Fruit fly (Drosophila melanogaster) whole organism, embryonic: ENCODE measurements around the gene CG42449.

Experiments used
- B-H1 ChIP-seq: fragments of 200-800 bp; sonication (Bioruptor generic); IDR thresholded peaks from 3 replicates; pipeline ENCODE4 v1.3.6; 2022; ENCODE audit warnings: missing biosample characterization, missing genetic modification characterization
- Bgb ChIP-seq: fragments of 200-800 bp; sonication (Bioruptor generic); IDR thresholded peaks from 2 replicates; pipeline ENCODE4 v1.3.6; 2022; ENCODE audit warnings: missing biosample characterization, missing genetic modification characterization; ENCODE audit not compliant: partially characterized antibody
- CG10565 ChIP-seq: fragments of 200-800 bp; sonication (Bioruptor generic); optimal IDR thresholded peaks from 3 replicates; lab custom pipeline; 2016; ENCODE audit warnings: missing biosample characterization, mild to moderate bottlenecking, missing genetic modification characterization
- CG11085 ChIP-seq: fragments of 200-800 bp; sonication (Bioruptor generic); IDR thresholded peaks from 2 replicates; pipeline ENCODE4 v1.3.6; 2022; ENCODE audit warnings: missing biosample characterization, missing genetic modification characterization
- CG11456 ChIP-seq: fragments of 200-800 bp; sonication (Bioruptor generic); IDR thresholded peaks from 3 replicates; pipeline ENCODE4 v1.3.6; 2022; ENCODE audit warnings: missing biosample characterization, missing genetic modification characterization
- CG12769 ChIP-seq: fragments of 200-800 bp; sonication (Bioruptor generic); optimal IDR thresholded peaks from 2 replicates; lab custom pipeline; 2019; ENCODE audit warnings: missing biosample characterization, mild to moderate bottlenecking, missing genetic modification characterization, moderate library complexity
- CG16813 ChIP-seq: fragments of 200-800 bp; sonication (Bioruptor generic); IDR thresholded peaks from 3 replicates; pipeline ENCODE4 v1.3.6; 2022; ENCODE audit warnings: missing biosample characterization, missing genetic modification characterization; ENCODE audit not compliant: partially characterized antibody
- CG17359 ChIP-seq: fragments of 200-800 bp; sonication (Bioruptor generic); optimal IDR thresholded peaks from 3 replicates; lab custom pipeline; 2018; ENCODE audit warnings: missing biosample characterization, mild to moderate bottlenecking, missing genetic modification characterization, moderate library complexity
- CG18011 ChIP-seq: fragments of 200-800 bp; sonication (Bioruptor generic); optimal IDR thresholded peaks from 2 replicates; lab custom pipeline; 2017; ENCODE audit warnings: missing biosample characterization, missing genetic modification characterization, mild to moderate bottlenecking, moderate library complexity, missing genotype
- CG18599 ChIP-seq: fragments of 200-800 bp; sonication (Bioruptor generic); optimal IDR thresholded peaks from 3 replicates; lab custom pipeline; 2017; ENCODE audit warnings: missing biosample characterization, missing genetic modification characterization, mild to moderate bottlenecking, moderate library complexity, missing genetic modification reagents
- CG2712 ChIP-seq: fragments of 200-800 bp; optimal IDR thresholded peaks from 3 replicates; lab custom pipeline; 2019; ENCODE audit warnings: missing biosample characterization, mild to moderate bottlenecking, missing genetic modification characterization, moderate library complexity
- CG31224 ChIP-seq: fragments of 200-800 bp; sonication (Bioruptor generic); IDR thresholded peaks from 2 replicates; pipeline ENCODE4 v1.3.6; 2022; ENCODE audit warnings: missing biosample characterization, missing genetic modification characterization
- CG4360 ChIP-seq: fragments of 200-800 bp; sonication (Bioruptor generic); IDR thresholded peaks from 2 replicates; pipeline ENCODE4 v1.3.6; 2022; ENCODE audit warnings: missing biosample characterization, missing genetic modification characterization
- CG43689 ChIP-seq: fragments of 200-800 bp; sonication (Bioruptor generic); IDR thresholded peaks from 2 replicates; pipeline ENCODE4 v1.3.6; 2022; ENCODE audit warnings: missing biosample characterization, missing genetic modification characterization
- CG6654 ChIP-seq: fragments of 200-800 bp; sonication (Bioruptor generic); optimal IDR thresholded peaks from 2 replicates; lab custom pipeline; 2017; ENCODE audit warnings: missing biosample characterization, mild to moderate bottlenecking, missing genetic modification characterization
- CG6813 ChIP-seq: fragments of 200-800 bp; sonication (Bioruptor generic); optimal IDR thresholded peaks from 2 replicates; lab custom pipeline; 2017; ENCODE audit warnings: missing biosample characterization, missing genetic modification characterization, mild to moderate bottlenecking, moderate library complexity, missing genetic modification reagents
- CG8281 ChIP-seq: fragments of 200-800 bp; sonication (Bioruptor generic); optimal IDR thresholded peaks from 2 replicates; lab custom pipeline; 2018; ENCODE audit warnings: missing biosample characterization, mild to moderate bottlenecking, missing genetic modification characterization, moderate library complexity
- CG9609 ChIP-seq: fragments of 200-800 bp; sonication (Bioruptor generic); optimal IDR thresholded peaks from 3 replicates; lab custom pipeline; 2016; ENCODE audit warnings: missing biosample characterization, missing genetic modification characterization
- CG9797 ChIP-seq: fragments of 200-800 bp; sonication (Bioruptor generic); optimal IDR thresholded peaks from 3 replicates; lab custom pipeline; 2018; ENCODE audit warnings: missing biosample characterization, mild to moderate bottlenecking, missing genetic modification characterization
- CG9817 ChIP-seq: fragments of 200-800 bp; sonication (Bioruptor generic); optimal IDR thresholded peaks from 2 replicates; lab custom pipeline; 2018; ENCODE audit warnings: missing biosample characterization, mild to moderate bottlenecking, missing genetic modification characterization, moderate library complexity
- Dek ChIP-seq: fragments of 200-800 bp; sonication (Bioruptor generic); optimal IDR thresholded peaks from 3 replicates; lab custom pipeline; 2019; ENCODE audit warnings: missing biosample characterization, mild to moderate bottlenecking, missing genetic modification characterization, moderate library complexity
- Dip3 ChIP-seq: fragments of 200-800 bp; sonication (Bioruptor generic); optimal IDR thresholded peaks from 3 replicates; lab custom pipeline; 2016; ENCODE audit warnings: missing biosample characterization, missing genetic modification characterization
- GATAe ChIP-seq: fragments of 200-800 bp; sonication (Bioruptor generic); conservative IDR thresholded peaks from 2 replicates; pipeline ENCODE4 v1.3.6; 2022; ENCODE audit warnings: missing biosample characterization, missing genetic modification characterization
- Med ChIP-seq: fragments of 200-800 bp; sonication (Bioruptor generic); peaks from one replicate; lab custom pipeline; 2016; ENCODE audit warnings: missing biosample characterization, missing genetic modification characterization, mild to moderate bottlenecking, inconsistent platforms, moderate library complexity
- Nf-YC ChIP-seq: fragments of 200-800 bp; optimal IDR thresholded peaks from 3 replicates; lab custom pipeline; 2019; ENCODE audit warnings: missing biosample characterization, mild to moderate bottlenecking, missing genetic modification characterization, moderate library complexity
- Ravus ChIP-seq: fragments of 200-800 bp; sonication (Bioruptor generic); IDR thresholded peaks from 2 replicates; pipeline ENCODE4 v1.3.6; 2022; ENCODE audit warnings: missing biosample characterization, missing genetic modification characterization
- Taf1 ChIP-seq: fragments of 200-800 bp; sonication (Bioruptor generic); IDR thresholded peaks from 2 replicates; pipeline ENCODE4 v1.3.6; 2022; ENCODE audit warnings: missing biosample characterization, missing genetic modification characterization
- YL-1 ChIP-seq: fragments of 200-800 bp; sonication (Bioruptor generic); optimal IDR thresholded peaks from 3 replicates; lab custom pipeline; 2017; ENCODE audit warnings: missing biosample characterization, mild to moderate bottlenecking, missing genetic modification characterization
- ab ChIP-seq: fragments of 200-800 bp; sonication (Bioruptor generic); optimal IDR thresholded peaks from 2 replicates; lab custom pipeline; 2016; ENCODE audit warnings: missing biosample characterization, missing genetic modification characterization
- ap ChIP-seq: fragments of 200-800 bp; sonication (Bioruptor generic); IDR thresholded peaks from 2 replicates; pipeline ENCODE4 v1.3.6; 2022; ENCODE audit warnings: missing biosample characterization, missing genetic modification characterization
- ase ChIP-seq: fragments of 200-800 bp; sonication (Bioruptor generic); IDR thresholded peaks from 3 replicates; pipeline ENCODE4 v1.3.6; 2022; ENCODE audit warnings: missing biosample characterization, missing genetic modification characterization
- ash1 ChIP-seq: fragments of 200-800 bp; sonication (Bioruptor generic); optimal IDR thresholded peaks from 2 replicates; lab custom pipeline; 2018; ENCODE audit warnings: missing biosample characterization, mild to moderate bottlenecking, missing genetic modification characterization
- bowl ChIP-seq: fragments of 200-800 bp; sonication (Bioruptor generic); IDR thresholded peaks from 2 replicates; pipeline ENCODE4 v1.3.6; 2022; ENCODE audit warnings: missing biosample characterization, missing genetic modification characterization
- caup ChIP-seq: fragments of 200-800 bp; sonication (Bioruptor generic); optimal IDR thresholded peaks from 3 replicates; lab custom pipeline; 2017; ENCODE audit warnings: missing biosample characterization, mild to moderate bottlenecking, missing genetic modification characterization, moderate library complexity; ENCODE audit not compliant: severe bottlenecking
- crol ChIP-seq: fragments of 200-800 bp; sonication (Bioruptor generic); IDR thresholded peaks from 2 replicates; pipeline ENCODE4 v1.3.6; 2022; ENCODE audit warnings: missing biosample characterization, missing genetic modification characterization
- fru ChIP-seq: fragments of >200 bp; optimal IDR thresholded peaks from 2 replicates; lab custom pipeline; 2017
- gt ChIP-seq: fragments of 200-800 bp; sonication (Bioruptor generic); IDR thresholded peaks from 2 replicates; pipeline ENCODE4 v1.3.6; 2022; ENCODE audit warnings: missing biosample characterization, missing genetic modification characterization
- her ChIP-seq: fragments of 200-800 bp; sonication (Bioruptor generic); optimal IDR thresholded peaks from 2 replicates; lab custom pipeline; 2016; ENCODE audit warnings: missing biosample characterization, missing genetic modification characterization
- insv ChIP-seq, 2 experiments: fragments of 200-800 bp; sonication (Bioruptor generic); optimal IDR thresholded peaks; 3 replicates each; lab custom pipeline; 2016 to 2018; ENCODE audit warnings: missing biosample characterization in 2 of 2, missing genetic modification characterization in 2 of 2
- inv ChIP-seq: fragments of 200-800 bp; sonication (Bioruptor generic); IDR thresholded peaks from 2 replicates; pipeline ENCODE4 v1.3.6; 2022; ENCODE audit warnings: missing biosample characterization, missing genetic modification characterization; ENCODE audit not compliant: partially characterized antibody
- lilli ChIP-seq: fragments of 200-800 bp; sonication (Bioruptor generic); optimal IDR thresholded peaks from 3 replicates; lab custom pipeline; 2016; ENCODE audit warnings: missing biosample characterization, missing genetic modification characterization
- lmd ChIP-seq: fragments of 200-800 bp; sonication (Bioruptor generic); IDR thresholded peaks from 2 replicates; pipeline ENCODE4 v1.3.6; 2022; ENCODE audit warnings: missing biosample characterization, missing genetic modification characterization
- maf-S ChIP-seq: fragments of 200-800 bp; sonication (Bioruptor generic); optimal IDR thresholded peaks from 2 replicates; lab custom pipeline; 2016; ENCODE audit warnings: missing biosample characterization, missing genetic modification characterization
- pan ChIP-seq, 4 experiments: fragments of >200 bp in 3 of 4; fragments of 200-800 bp in 1 of 4; sonication (Bioruptor generic) in 1 of 4; optimal IDR thresholded peaks in 3 of 4; IDR thresholded peaks in 1 of 4; 2 replicates each; pipeline versions ENCODE4 v1.3.6 to Lab custom; 2017 to 2022; ENCODE audit warnings: missing biosample characterization in 2 of 4, missing genetic modification characterization in 2 of 4, mixed read lengths in 1 of 4
- pho ChIP-seq: fragments of 200-800 bp; sonication (Bioruptor generic); optimal IDR thresholded peaks from 2 replicates; lab custom pipeline; 2016; ENCODE audit warnings: missing biosample characterization, missing genetic modification characterization
- scrt ChIP-seq: fragments of 200-800 bp; sonication (Bioruptor generic); optimal IDR thresholded peaks from 2 replicates; lab custom pipeline; 2018; ENCODE audit warnings: missing biosample characterization, mild to moderate bottlenecking, missing genetic modification characterization, moderate library complexity
- sens-2 ChIP-seq: fragments of 200-800 bp; sonication (Bioruptor generic); IDR thresholded peaks from 2 replicates; pipeline ENCODE4 v1.3.6; 2022; ENCODE audit warnings: missing biosample characterization, missing genetic modification characterization
- sna ChIP-seq: fragments of 200-800 bp; sonication (Bioruptor generic); IDR thresholded peaks from 2 replicates; pipeline ENCODE4 v1.3.6; 2022; ENCODE audit warnings: missing biosample characterization, missing genetic modification characterization; ENCODE audit not compliant: partially characterized antibody
- tio ChIP-seq: fragments of 200-800 bp; sonication (Bioruptor generic); optimal IDR thresholded peaks from 2 replicates; lab custom pipeline; 2017; ENCODE audit warnings: missing biosample characterization, missing genetic modification characterization, inconsistent platforms
- z ChIP-seq: fragments of 200-800 bp; sonication (Bioruptor generic); IDR thresholded peaks from 3 replicates; pipeline ENCODE4 v1.3.6; 2022; ENCODE audit warnings: missing biosample characterization, missing genetic modification characterization

The CG42449 gene

dm6 chrX:5724744-5725185 is 41.7 kb downstream of the CG42449 start (continued):
- TF ChIP-seq bowl: no peak
- peak; percentile 55 for TF ChIP-seq lilli (GFP tag; lab: Kevin White, UChicago)
- TF ChIP-seq sna (GFP tag; lab: Robert Waterston, UW): no peak
- peak; percentile 24; the same call in 1 of the 2 replicates for TF ChIP-seq CG31224 (GFP tag; lab: Robert Waterston, UW)
- TF ChIP-seq her (GFP tag; lab: Kevin White, UChicago): no peak
- TF ChIP-seq CG17359: peak; percentile 64
- TF ChIP-seq CG16813 (GFP tag; lab: Robert Waterston, UW): no peak
- TF ChIP-seq CG6813 (GFP tag; lab: Kevin White, UChicago): peak; percentile 64
- peak; percentile 26; the same call in 1 of the 2 replicates for TF ChIP-seq gt (GFP tag; lab: Robert Waterston, UW)
- TF ChIP-seq maf-S: no peak
- TF ChIP-seq GATAe: no peak
- TF ChIP-seq z (GFP tag; lab: Robert Waterston, UW): no peak
- no peak for TF ChIP-seq Dek (tag; lab: Kevin White, UChicago)
- no peak for TF ChIP-seq Nf-YC (tag; lab: Kevin White, UChicago)
- TF ChIP-seq B-H1 (GFP tag; lab: Robert Waterston, UW): no peak
- no peak for TF ChIP-seq CG18599 (GFP tag; lab: Kevin White, UChicago)
- TF ChIP-seq crol (GFP tag; lab: Robert Waterston, UW): no peak
- no peak for TF ChIP-seq YL-1 (GFP tag; lab: Kevin White, UChicago)
- TF ChIP-seq inv (GFP tag; lab: Robert Waterston, UW): no peak
- TF ChIP-seq caup: peak; percentile 1
- no peak for TF ChIP-seq pho (GFP tag; lab: Kevin White, UChicago)
- no peak for TF ChIP-seq ab (GFP tag; lab: Kevin White, UChicago)
- TF ChIP-seq lmd (GFP tag; lab: Robert Waterston, UW): peak; percentile 64
- peak; percentile 6; the same call in 1 of the 3 replicates for TF ChIP-seq CG11456 (GFP tag; lab: Robert Waterston, UW)
- no peak for TF ChIP-seq pan (optimal IDR thresholded peaks at IDR 0.05; lab: Kevin White, UChicago)
- peak in 1 of 2 experiments; percentile 55 for TF ChIP-seq pan (GFP tag; optimal IDR thresholded peaks at IDR 0.05 in 1 of 2, IDR thresholded peaks at IDR 0.05 in 1 of 2)
- no peak for TF ChIP-seq CG9817 (tag; lab: Kevin White, UChicago)
- TF ChIP-seq ase (GFP tag; lab: Robert Waterston, UW): peak; percentile 52; the same call in 1 of the 3 replicates
- no peak for TF ChIP-seq CG18011 (GFP tag; lab: Kevin White, UChicago)
- no peak for TF ChIP-seq Dip3 (GFP tag; lab: Kevin White, UChicago)
- no peak for TF ChIP-seq fru (lab: Kevin White, UChicago)
- TF ChIP-seq CG9797 (GFP tag; lab: Kevin White, UChicago): no peak
- no peak for TF ChIP-seq Ravus (GFP tag; lab: Robert Waterston, UW)
- TF ChIP-seq scrt (GFP tag; lab: Kevin White, UChicago): no peak
- no peak for TF ChIP-seq CG10565
- TF ChIP-seq CG11085 (GFP tag; lab: Robert Waterston, UW): no peak
- no peak for TF ChIP-seq ash1 (GFP tag; lab: Kevin White, UChicago)
- 0 out of 2 replicates have a peak, but pooled peaks have one; percentile 55 for TF ChIP-seq ap (GFP tag; lab: Robert Waterston, UW)
- TF ChIP-seq CG4360 (GFP tag; lab: Robert Waterston, UW): no peak
- no peak for TF ChIP-seq insv (GFP tag; optimal IDR thresholded peaks at IDR 0.05; lab: Kevin White, UChicago)
- peak; percentile 7 for TF ChIP-seq CG9609 (GFP tag; lab: Kevin White, UChicago)
- TF ChIP-seq CG6654 (GFP tag; lab: Kevin White, UChicago): peak; percentile 26
- TF ChIP-seq Bgb: no peak
- TF ChIP-seq tio (GFP tag; lab: Kevin White, UChicago): peak; percentile 25
- peak; percentile 57 for TF ChIP-seq CG43689 (GFP tag; lab: Robert Waterston, UW)
- peak; percentile 27 for TF ChIP-seq CG8281 (tag; lab: Kevin White, UChicago)
- peak; percentile 39 for TF ChIP-seq CG2712 (tag; lab: Kevin White, UChicago)
- TF ChIP-seq Med: peak; percentile 89
- peak; percentile 43 for TF ChIP-seq CG12769 (tag; lab: Kevin White, UChicago)
- no peak for TF ChIP-seq Taf1 (GFP tag; lab: Robert Waterston, UW)
- TF ChIP-seq sens-2: no peak
